Worm (Caenorhabditis elegans): ENCODE data around the gene pab-2.
A peak's percentile ranks its signal among the peaks of the same experiment; 100 is the strongest.

Gene pab-2

ce11 chrX:13527347-13528092 lies at the start of gene pab-2 (continued):
- TF ChIP-seq rbr-2 (tag; optimal IDR thresholded peaks at IDR 0.05) (peak; percentile 87), pha-4 (GFP tag; IDR thresholded peaks at IDR 0.05) (peak; percentile 49; the same call in 1 of the 2 replicates), pha-4 (tag; optimal IDR thresholded peaks at IDR 0.05) (no peak), nhr-77 (tag; optimal IDR thresholded peaks at IDR 0.05) (peak; percentile 54), F44E2.7 (GFP tag; IDR thresholded peaks at IDR 0.05) (0 out of 2 replicates have a peak, but pooled peaks have one; percentile 35), daf-16 (GFP tag; optimal IDR thresholded peaks at IDR 0.05) (peak in 1 of 2 experiments; percentile 39), daf-16 (tag; optimal IDR thresholded peaks at IDR 0.05) (peak; percentile 83), php-3 (GFP tag; IDR thresholded peaks at IDR 0.05) (peak; percentile 85), Y75B8A.6 (GFP tag; IDR thresholded peaks at IDR 0.05) (no peak), lir-3 (tag; optimal IDR thresholded peaks at IDR 0.05) (no peak), zfp-2 (tag; optimal IDR thresholded peaks at IDR 0.05) (no peak), tag-97 (GFP tag; IDR thresholded peaks at IDR 0.05) (no peak), unc-62 (GFP tag; optimal IDR thresholded peaks at IDR 0.05 in 1 of 2) (peak in 1 of 2 experiments; percentile 90), unc-62 (tag; optimal IDR thresholded peaks at IDR 0.05) (no peak), nhr-10 (tag; optimal IDR thresholded peaks at IDR 0.05) (peak; percentile 38), ceh-62 (tag; optimal IDR thresholded peaks at IDR 0.05) (no peak), nhr-48 (tag; optimal IDR thresholded peaks at IDR 0.05) (peak; percentile 92), madf-9 (GFP tag; conservative IDR thresholded peaks at IDR 0.05) (peak; percentile 72), ctbp-1 (GFP tag; IDR thresholded peaks at IDR 0.05) (peak; percentile 68), mdl-1 (tag; optimal IDR thresholded peaks at IDR 0.05) (peak; percentile 70 to 87), lin-15B (tag; optimal IDR thresholded peaks at IDR 0.05) (no peak), zip-11 (GFP tag; IDR thresholded peaks at IDR 0.05) (no peak), arid-1 (GFP tag; conservative IDR thresholded peaks at IDR 0.05) (0 out of 2 replicates have a peak, but pooled peaks have one; percentile 42), tra-1 (GFP tag; IDR thresholded peaks at IDR 0.05) (peak; percentile 85), nhr-42 (GFP tag; IDR thresholded peaks at IDR 0.05) (0 out of 2 replicates have a peak, but pooled peaks have one; percentile 34), T26A8.4 (GFP tag; IDR thresholded peaks at IDR 0.05) (peak; percentile 61; the same call in 1 of the 2 replicates), aha-1 (tag) (peak; percentile 99), dve-1 (tag; optimal IDR thresholded peaks at IDR 0.05; ENCODE audit: insufficient read depth) (peak; percentile 92), lim-7 (GFP tag; IDR thresholded peaks at IDR 0.05) (0 out of 2 replicates have a peak, but pooled peaks have one; percentile 53), hlh-30 (tag; optimal IDR thresholded peaks at IDR 0.05; ENCODE audit: insufficient read depth) (peak; percentile 93), lin-1 (GFP tag; IDR thresholded peaks at IDR 0.05) (no peak; the same call in 1 of the 2 replicates), F49E8.2 (tag; optimal IDR thresholded peaks at IDR 0.05; ENCODE audit: borderline replicate concordance) (no peak)

DNA sequence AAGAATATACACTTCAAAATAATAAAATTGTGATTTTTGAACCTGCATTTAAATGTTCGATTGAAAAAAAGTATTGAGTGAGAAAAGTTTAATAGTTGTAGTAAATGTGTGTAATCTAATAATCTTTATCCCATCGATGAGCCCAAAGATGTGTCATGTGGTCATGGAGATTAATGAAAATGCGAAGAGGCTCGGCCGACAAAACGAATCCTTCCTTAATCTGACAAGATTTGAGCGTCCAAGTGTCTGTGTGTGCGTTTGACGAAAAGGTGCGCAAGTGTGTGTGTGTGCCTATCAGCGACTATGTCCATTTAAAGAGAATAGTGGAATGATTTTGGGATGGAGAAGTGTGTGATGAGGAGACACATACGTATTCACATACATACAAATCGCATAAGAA lies 46.8 kb upstream of the pab-2 start:
- no peak for TF ChIP-seq F26F4.8 (GFP tag; conservative IDR thresholded peaks at IDR 0.05)
- TF ChIP-seq nhr-11 (tag; optimal IDR thresholded peaks at IDR 0.05), result no peak
- no peak for TF ChIP-seq T20F7.1 (GFP tag; optimal IDR thresholded peaks at IDR 0.05)
- no peak for TF ChIP-seq php-3 (GFP tag; IDR thresholded peaks at IDR 0.05)
- TF ChIP-seq fos-1 (tag; optimal IDR thresholded peaks at IDR 0.05), result no peak
- no peak for TF ChIP-seq ctbp-1 (GFP tag; IDR thresholded peaks at IDR 0.05)
- TF ChIP-seq daf-16 (GFP tag; optimal IDR thresholded peaks at IDR 0.05), result no peak
- TF ChIP-seq daf-16 (tag; optimal IDR thresholded peaks at IDR 0.05), result no peak
- no peak for TF ChIP-seq lin-29 (GFP tag; IDR thresholded peaks at IDR 0.05)
- TF ChIP-seq nhr-48 (tag; optimal IDR thresholded peaks at IDR 0.05), result no peak
- no peak for TF ChIP-seq zip-11 (GFP tag; IDR thresholded peaks at IDR 0.05)
- no peak for TF ChIP-seq nhr-28 (tag; optimal IDR thresholded peaks at IDR 0.05)
- TF ChIP-seq zip-2 (tag; optimal IDR thresholded peaks at IDR 0.05), result no peak
- no peak for TF ChIP-seq aha-1 (tag)
